Fruit fly (Drosophila melanogaster) whole organism, embryonic: ENCODE data around the gene CG43658.

Experiments used
- ATbp ChIP-seq: fragments of 200-800 bp; sonication (Bioruptor generic); optimal IDR thresholded peaks from 2 replicates; lab custom pipeline; 2017; ENCODE audit warnings: missing biosample characterization, mild to moderate bottlenecking, missing genetic modification characterization, missing genetic modification reagents
- Ada2b ChIP-seq: fragments of 200-800 bp; sonication (Bioruptor generic); IDR thresholded peaks from 2 replicates; pipeline ENCODE4 v1.3.6; 2022; ENCODE audit warnings: missing biosample characterization, missing genetic modification characterization
- Awh ChIP-seq: fragments of 200-800 bp; sonication (Bioruptor generic); IDR thresholded peaks from 2 replicates; pipeline ENCODE4, ENCODE4 v1.3.6; 2022; ENCODE audit warnings: missing biosample characterization, missing genetic modification characterization
- B-H1 ChIP-seq: fragments of 200-800 bp; sonication (Bioruptor generic); IDR thresholded peaks from 3 replicates; pipeline ENCODE4 v1.3.6; 2022; ENCODE audit warnings: missing biosample characterization, missing genetic modification characterization
- B-H2 ChIP-seq: fragments of 200-800 bp; sonication (Bioruptor generic); optimal IDR thresholded peaks from 2 replicates; lab custom pipeline; 2018; ENCODE audit warnings: missing biosample characterization, mild to moderate bottlenecking, missing genetic modification characterization
- Blimp-1 ChIP-seq: fragments of 200-800 bp; sonication (Bioruptor generic); optimal IDR thresholded peaks from 3 replicates; lab custom pipeline; 2018; ENCODE audit warnings: missing biosample characterization, missing genetic modification characterization, mild to moderate bottlenecking, moderate library complexity, missing genetic modification reagents
- CG10209 ChIP-seq: fragments of 200-800 bp; sonication (Bioruptor generic); optimal IDR thresholded peaks from 3 replicates; lab custom pipeline; 2017; ENCODE audit warnings: missing biosample characterization, mild to moderate bottlenecking, missing genetic modification characterization, missing genetic modification reagents
- CG10366 ChIP-seq: fragments of 200-800 bp; sonication (Bioruptor generic); IDR thresholded peaks from 2 replicates; pipeline ENCODE4 v1.3.6; 2022; ENCODE audit warnings: missing biosample characterization, missing genetic modification characterization
- CG10979 ChIP-seq: fragments of 200-800 bp; sonication (Bioruptor generic); optimal IDR thresholded peaks from 2 replicates; lab custom pipeline; 2018; ENCODE audit warnings: missing biosample characterization, mild to moderate bottlenecking, missing genetic modification characterization, moderate library complexity
- CG11456 ChIP-seq: fragments of 200-800 bp; sonication (Bioruptor generic); IDR thresholded peaks from 3 replicates; pipeline ENCODE4 v1.3.6; 2022; ENCODE audit warnings: missing biosample characterization, missing genetic modification characterization
- CG11504 ChIP-seq: fragments of 200-800 bp; sonication (Bioruptor generic); optimal IDR thresholded peaks from 3 replicates; lab custom pipeline; 2019; ENCODE audit warnings: missing biosample characterization, mild to moderate bottlenecking, missing genetic modification characterization, moderate library complexity
- CG12391 ChIP-seq: fragments of 200-800 bp; sonication (Bioruptor generic); optimal IDR thresholded peaks from 3 replicates; lab custom pipeline; 2018; ENCODE audit warnings: missing biosample characterization, mild to moderate bottlenecking, missing genetic modification characterization, moderate library complexity
- CG12769 ChIP-seq: fragments of 200-800 bp; sonication (Bioruptor generic); optimal IDR thresholded peaks from 2 replicates; lab custom pipeline; 2019; ENCODE audit warnings: missing biosample characterization, mild to moderate bottlenecking, missing genetic modification characterization, moderate library complexity
- CG13296 ChIP-seq: fragments of 200-800 bp; sonication (Bioruptor generic); optimal IDR thresholded peaks from 3 replicates; lab custom pipeline; 2018; ENCODE audit warnings: missing biosample characterization, mild to moderate bottlenecking, missing genetic modification characterization
- CG14014 ChIP-seq: fragments of 200-800 bp; sonication (Bioruptor generic); IDR thresholded peaks from 2 replicates; pipeline ENCODE4 v1.3.6; 2022; ENCODE audit warnings: missing biosample characterization, missing genetic modification characterization
- CG17359 ChIP-seq: fragments of 200-800 bp; sonication (Bioruptor generic); optimal IDR thresholded peaks from 3 replicates; lab custom pipeline; 2018; ENCODE audit warnings: missing biosample characterization, mild to moderate bottlenecking, missing genetic modification characterization, moderate library complexity
- CG17385 ChIP-seq: fragments of 200-800 bp; sonication (Bioruptor generic); optimal IDR thresholded peaks from 3 replicates; lab custom pipeline; 2018; ENCODE audit warnings: missing biosample characterization, mild to moderate bottlenecking, missing genetic modification characterization
- CG18619 ChIP-seq: fragments of 200-800 bp; sonication (Bioruptor generic); optimal IDR thresholded peaks from 3 replicates; lab custom pipeline; 2017; ENCODE audit warnings: missing biosample characterization, mild to moderate bottlenecking, missing genetic modification characterization
- CG2889 ChIP-seq: fragments of 200-800 bp; sonication (Bioruptor generic); IDR thresholded peaks from 3 replicates; pipeline ENCODE4 v1.3.6; 2022; ENCODE audit warnings: missing biosample characterization, missing genetic modification characterization
- CG31224 ChIP-seq: fragments of 200-800 bp; sonication (Bioruptor generic); IDR thresholded peaks from 2 replicates; pipeline ENCODE4 v1.3.6; 2022; ENCODE audit warnings: missing biosample characterization, missing genetic modification characterization
- CG4424 ChIP-seq: fragments of 200-800 bp; sonication (Bioruptor generic); optimal IDR thresholded peaks from 3 replicates; lab custom pipeline; 2016; ENCODE audit warnings: missing biosample characterization, missing genetic modification characterization
- CG4730 ChIP-seq: fragments of 200-800 bp; sonication (Bioruptor generic); IDR thresholded peaks from 2 replicates; pipeline ENCODE4 v1.3.6; 2022; ENCODE audit warnings: missing biosample characterization, missing genetic modification characterization
- CG5180 ChIP-seq: fragments of 200-800 bp; sonication (Bioruptor generic); optimal IDR thresholded peaks from 3 replicates; lab custom pipeline; 2017; ENCODE audit warnings: missing biosample characterization, missing genetic modification characterization, mild to moderate bottlenecking, moderate library complexity, missing genetic modification reagents
- CG6272 ChIP-seq: fragments of 200-800 bp; sonication (Bioruptor generic); IDR thresholded peaks from 2 replicates; pipeline ENCODE4 v1.3.6; 2022; ENCODE audit warnings: missing biosample characterization, missing genetic modification characterization
- CG7839 ChIP-seq: fragments of 200-800 bp; sonication (Bioruptor generic); optimal IDR thresholded peaks from 3 replicates; lab custom pipeline; 2018; ENCODE audit warnings: missing biosample characterization, mild to moderate bottlenecking, missing genetic modification characterization, moderate library complexity
- CG8388 ChIP-seq: fragments of 200-800 bp; sonication (Bioruptor generic); optimal IDR thresholded peaks from 2 replicates; lab custom pipeline; 2019; ENCODE audit warnings: missing biosample characterization, mild to moderate bottlenecking, missing genetic modification characterization, moderate library complexity
- CHES-1-like ChIP-seq: fragments of 200-800 bp; sonication (Bioruptor generic); optimal IDR thresholded peaks from 2 replicates; lab custom pipeline; 2016; ENCODE audit warnings: missing biosample characterization, missing genetic modification characterization
- D ChIP-seq, 2 experiments: fragments of 200-800 bp in 1 of 2; fragments of >200 bp in 1 of 2; sonication (Bioruptor generic) in 1 of 2; optimal IDR thresholded peaks; 2 replicates in 1 of 2; 3 replicates in 1 of 2; lab custom pipeline; 2017; ENCODE audit warnings: mild to moderate bottlenecking in 1 of 2, missing biosample characterization in 1 of 2, missing genetic modification characterization in 1 of 2, missing genetic modification reagents in 1 of 2
- Med ChIP-seq: fragments of 200-800 bp; sonication (Bioruptor generic); peaks from one replicate; lab custom pipeline; 2016; ENCODE audit warnings: missing biosample characterization, missing genetic modification characterization, mild to moderate bottlenecking, inconsistent platforms, moderate library complexity
- Nf-YC ChIP-seq: fragments of 200-800 bp; optimal IDR thresholded peaks from 3 replicates; lab custom pipeline; 2019; ENCODE audit warnings: missing biosample characterization, mild to moderate bottlenecking, missing genetic modification characterization, moderate library complexity
- Oli ChIP-seq: fragments of 200-800 bp; sonication (Bioruptor generic); optimal IDR thresholded peaks from 2 replicates; lab custom pipeline; 2018; ENCODE audit warnings: missing biosample characterization, mild to moderate bottlenecking, missing genetic modification characterization, moderate library complexity
- Sox100B ChIP-seq: fragments of 200-800 bp; sonication (Bioruptor generic); optimal IDR thresholded peaks from 3 replicates; lab custom pipeline; 2018; ENCODE audit warnings: missing biosample characterization, mild to moderate bottlenecking, missing genetic modification characterization
- Sox102F ChIP-seq: fragments of 200-800 bp; sonication (Bioruptor generic); optimal IDR thresholded peaks from 2 replicates; lab custom pipeline; 2018; ENCODE audit warnings: missing biosample characterization, mild to moderate bottlenecking, missing genetic modification characterization, moderate library complexity
- Xbp1 ChIP-seq: fragments of 200-800 bp; sonication (Bioruptor generic); optimal IDR thresholded peaks from 3 replicates; lab custom pipeline; 2016; ENCODE audit warnings: missing biosample characterization, mild to moderate bottlenecking, missing genetic modification characterization
- Xrp1 ChIP-seq: fragments of 200-800 bp; sonication (Bioruptor generic); IDR thresholded peaks from 2 replicates; pipeline ENCODE4 v1.3.6; 2022; ENCODE audit warnings: missing biosample characterization, missing genetic modification characterization
- al ChIP-seq: fragments of 200-800 bp; sonication (Bioruptor generic); IDR thresholded peaks from 2 replicates; pipeline ENCODE4 v1.3.6; 2022; ENCODE audit warnings: missing biosample characterization, missing genetic modification characterization
- ase ChIP-seq: fragments of 200-800 bp; sonication (Bioruptor generic); IDR thresholded peaks from 3 replicates; pipeline ENCODE4 v1.3.6; 2022; ENCODE audit warnings: missing biosample characterization, missing genetic modification characterization
- ci ChIP-seq: fragments of 200-800 bp; sonication (Bioruptor generic); IDR thresholded peaks from 3 replicates; pipeline ENCODE4 v1.3.6; 2022; ENCODE audit warnings: missing biosample characterization, missing genetic modification characterization
- danr ChIP-seq: fragments of 200-800 bp; sonication (Bioruptor generic); IDR thresholded peaks from 2 replicates; pipeline ENCODE4 v1.3.6; 2022; ENCODE audit warnings: missing biosample characterization, missing genetic modification characterization
- dpn ChIP-seq, 2 experiments: fragments of 200-800 bp; sonication (Bioruptor generic); optimal IDR thresholded peaks; 3 replicates each; lab custom pipeline; 2016; ENCODE audit warnings: missing biosample characterization in 2 of 2, missing genetic modification characterization in 2 of 2
- eve ChIP-seq, 2 experiments: fragments of >200 bp; optimal IDR thresholded peaks; 2 replicates each; lab custom pipeline; 2017; ENCODE audit warnings: missing biosample characterization in 2 of 2, missing genetic modification characterization in 2 of 2
- ewg ChIP-seq: fragments of 200-800 bp; sonication (Bioruptor generic); optimal IDR thresholded peaks from 3 replicates; lab custom pipeline; 2017; ENCODE audit warnings: mild to moderate bottlenecking, missing biosample characterization, missing genetic modification reagents, missing genetic modification characterization
- inv ChIP-seq: fragments of 200-800 bp; sonication (Bioruptor generic); IDR thresholded peaks from 2 replicates; pipeline ENCODE4 v1.3.6; 2022; ENCODE audit warnings: missing biosample characterization, missing genetic modification characterization; ENCODE audit not compliant: partially characterized antibody
- nau ChIP-seq: fragments of 200-800 bp; sonication (Bioruptor generic); optimal IDR thresholded peaks from 3 replicates; lab custom pipeline; 2017; ENCODE audit warnings: missing biosample characterization, mild to moderate bottlenecking, missing genetic modification characterization, missing genetic modification reagents
- pan ChIP-seq, 4 experiments: fragments of >200 bp in 3 of 4; fragments of 200-800 bp in 1 of 4; sonication (Bioruptor generic) in 1 of 4; optimal IDR thresholded peaks in 3 of 4; IDR thresholded peaks in 1 of 4; 2 replicates each; pipeline versions ENCODE4 v1.3.6 to Lab custom; 2017 to 2022; ENCODE audit warnings: missing biosample characterization in 2 of 4, missing genetic modification characterization in 2 of 4, mixed read lengths in 1 of 4
- phol ChIP-seq: fragments of 200-800 bp; sonication (Bioruptor generic); optimal IDR thresholded peaks from 3 replicates; lab custom pipeline; 2018; ENCODE audit warnings: missing biosample characterization, mild to moderate bottlenecking, missing genetic modification characterization, moderate library complexity
- twi ChIP-seq: fragments of 200-800 bp; optimal IDR thresholded peaks from 2 replicates; lab custom pipeline; 2019; ENCODE audit warnings: missing biosample characterization, mild to moderate bottlenecking, missing genetic modification characterization, moderate library complexity

The CG43658 gene

dm6 chrX:17482808-17483207 lies 78.2 kb downstream of the CG43658 start (continued):
- TF ChIP-seq CG12769 (tag; lab: Kevin White, UChicago) (peak; percentile 24), dpn (GFP tag; optimal IDR thresholded peaks at IDR 0.05; lab: Kevin White, UChicago) (peak in 1 of 2 experiments; percentile 11), ci (GFP tag; lab: Robert Waterston, UW) (0 out of 3 replicates have a peak, but pooled peaks have one; percentile 12), B-H1 (GFP tag; lab: Robert Waterston, UW) (0 out of 3 replicates have a peak, but pooled peaks have one; percentile 19), phol (peak; percentile 13), nau (GFP tag; lab: Kevin White, UChicago) (peak; percentile 7), CG14014 (GFP tag; lab: Robert Waterston, UW) (0 out of 2 replicates have a peak, but pooled peaks have one; percentile 16), CG31224 (GFP tag; lab: Robert Waterston, UW) (0 out of 2 replicates have a peak, but pooled peaks have one; percentile 7), Blimp-1 (no peak), ase (peak; percentile 13; the same call in 1 of the 3 replicates), CG10979 (tag; lab: Kevin White, UChicago) (no peak), Awh (0 out of 2 replicates have a peak, but pooled peaks have one; percentile 38), CG11504 (tag; lab: Kevin White, UChicago) (peak; percentile 62), CG18619 (GFP tag; lab: Kevin White, UChicago) (no peak), CG6272 (GFP tag; lab: Robert Waterston, UW) (0 out of 2 replicates have a peak, but pooled peaks have one; percentile 6), al (no peak), B-H2 (GFP tag; lab: Kevin White, UChicago) (no peak), CG13296 (GFP tag; lab: Kevin White, UChicago) (peak; percentile 9), Sox100B (GFP tag; lab: Kevin White, UChicago) (peak; percentile 29), CG4730 (GFP tag; lab: Robert Waterston, UW) (peak; percentile 41; the same call in 1 of the 2 replicates), Xrp1 (GFP tag; lab: Robert Waterston, UW) (peak; percentile 36; the same call in 1 of the 2 replicates), ewg (GFP tag; lab: Kevin White, UChicago) (no peak), CG17385 (GFP tag; lab: Kevin White, UChicago) (peak; percentile 7), danr (GFP tag; lab: Robert Waterston, UW) (peak; percentile 29; the same call in 1 of the 2 replicates), CG17359 (tag; lab: Kevin White, UChicago) (peak; percentile 29), CG12391 (tag; lab: Kevin White, UChicago) (peak; percentile 15), eve (GFP tag; optimal IDR thresholded peaks at IDR 0.05; lab: Kevin White, UChicago) (peak in 1 of 2 experiments; percentile 57), CHES-1-like (GFP tag; lab: Kevin White, UChicago) (no peak), pan (optimal IDR thresholded peaks at IDR 0.05; lab: Kevin White, UChicago) (no peak), pan (GFP tag; optimal IDR thresholded peaks at IDR 0.05 in 1 of 2, IDR thresholded peaks at IDR 0.05 in 1 of 2) (peak in 1 of 2 experiments; percentile 41), Nf-YC (tag; lab: Kevin White, UChicago) (peak; percentile 5), CG10366 (peak; percentile 27; the same call in 1 of the 2 replicates), Oli (tag; lab: Kevin White, UChicago) (peak; percentile 38), inv (GFP tag; lab: Robert Waterston, UW) (no peak), CG11456 (no peak), D (optimal IDR thresholded peaks at IDR 0.05; lab: Kevin White, UChicago) (no peak), D (GFP tag; optimal IDR thresholded peaks at IDR 0.05; lab: Kevin White, UChicago) (peak; percentile 22), CG5180 (GFP tag; lab: Kevin White, UChicago) (peak; percentile 30), CG4424 (GFP tag; lab: Kevin White, UChicago) (peak; percentile 35), CG2889 (0 out of 3 replicates have a peak, but pooled peaks have one; percentile 16), twi (tag; lab: Kevin White, UChicago) (peak; percentile 69), Med (GFP tag; lab: Kevin White, UChicago) (peak; percentile 51), Sox102F (GFP tag; lab: Kevin White, UChicago) (peak; percentile 58), ATbp (GFP tag; lab: Kevin White, UChicago) (peak; percentile 1), CG7839 (tag; lab: Kevin White, UChicago) (peak; percentile 46), CG8388 (GFP tag; lab: Kevin White, UChicago) (peak; percentile 57), Xbp1 (GFP tag; lab: Kevin White, UChicago) (peak; percentile 24), CG10209 (GFP tag; lab: Kevin White, UChicago) (peak; percentile 3), Ada2b (0 out of 2 replicates have a peak, but pooled peaks have one; percentile 6)
